Worm (Caenorhabditis elegans): ENCODE data around the gene clx-1.

ce11 chrIV:7723555-7723954 lies 10.9 kb upstream of the clx-1 start:
- TF ChIP-seq nfya-1 (tag; optimal IDR thresholded peaks at IDR 0.05; ENCODE audit: borderline replicate concordance, insufficient read depth) (no peak), C17E4.6 (GFP tag; IDR thresholded peaks at IDR 0.05) (no peak), snpc-4 (GFP tag; optimal IDR thresholded peaks at IDR 0.05) (no peak), snpc-4 (tag; optimal IDR thresholded peaks at IDR 0.05) (no peak), B0035.1 (tag; optimal IDR thresholded peaks at IDR 0.05) (no peak), B0336.3 (GFP tag; IDR thresholded peaks at IDR 0.05) (no peak), nhr-80 (tag; optimal IDR thresholded peaks at IDR 0.05) (no peak), xnd-1 (tag; optimal IDR thresholded peaks at IDR 0.05) (no peak), tbx-9 (tag; optimal IDR thresholded peaks at IDR 0.05; ENCODE audit: borderline replicate concordance) (no peak), ama-1 (optimal IDR thresholded peaks at IDR 0.05) (no peak), ama-1 (GFP tag; optimal IDR thresholded peaks at IDR 0.05) (no peak), unc-62 (GFP tag; optimal IDR thresholded peaks at IDR 0.05) (no peak), akir-1 (GFP tag; optimal IDR thresholded peaks at IDR 0.05) (no peak), pha-4 (tag; optimal IDR thresholded peaks at IDR 0.05) (no peak)
